Fruit fly (Drosophila melanogaster) whole organism: ENCODE measurements around the gene mirr.

Experiments used
- CG8478 ChIP-seq: fragments of >200 bp; optimal IDR thresholded peaks from 2 replicates; lab custom pipeline; 2018; ENCODE audit warnings: inconsistent platforms
- EcR ChIP-seq, 2 experiments: fragments of >200 bp; optimal IDR thresholded peaks; 2 replicates each; lab custom pipeline; 2017; ENCODE audit warnings: missing biosample characterization in 2 of 2, missing genetic modification characterization in 2 of 2, missing genetic modification reagents in 2 of 2
- psq ChIP-seq: fragments of >200 bp; optimal IDR thresholded peaks from 2 replicates; lab custom pipeline; 2017
- usp ChIP-seq: fragments of >200 bp; optimal IDR thresholded peaks from 2 replicates; lab custom pipeline; 2017; ENCODE audit warnings: missing biosample characterization, missing genetic modification characterization, mixed read lengths

DNA sequence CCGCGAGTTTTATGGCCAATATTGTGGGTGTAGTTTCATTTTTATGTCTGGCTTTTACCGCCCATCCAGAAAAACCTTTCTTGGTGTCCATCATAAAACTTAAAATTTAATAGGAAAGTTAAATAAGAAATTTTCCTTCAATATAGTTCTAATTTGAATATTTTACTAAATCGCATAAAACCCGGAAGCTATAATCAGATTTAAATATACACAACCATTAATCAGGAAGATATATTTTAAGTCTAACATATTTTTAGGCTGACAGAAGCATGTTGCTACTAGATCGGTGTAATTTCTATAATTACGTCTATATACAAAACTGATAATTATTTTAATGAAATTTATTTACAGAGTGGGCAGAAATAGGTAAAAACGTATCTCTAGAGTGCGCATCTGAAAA lies 42.3 kb downstream of the mirr start:
- TF ChIP-seq psq (lab: Kevin White, UChicago), result no peak
- no peak for TF ChIP-seq EcR (GFP tag; optimal IDR thresholded peaks at IDR 0.05; lab: Kevin White, UChicago)
- TF ChIP-seq usp (GFP tag; lab: Kevin White, UChicago), result no peak
- TF ChIP-seq CG8478, result no peak
